Fruit fly (Drosophila melanogaster) whole organism, embryonic: Measurements from ENCODE around the gene AGO2.

Source experiments
- B-H2 ChIP-seq: fragments of 200-800 bp; sonication (Bioruptor generic); optimal IDR thresholded peaks from 2 replicates; lab custom pipeline; 2018; ENCODE audit warnings: missing biosample characterization, mild to moderate bottlenecking, missing genetic modification characterization
- BEAF-32 ChIP-seq: fragments of 200-800 bp; sonication (Bioruptor generic); optimal IDR thresholded peaks from 3 replicates; lab custom pipeline; 2017; ENCODE audit warnings: missing biosample characterization, missing genetic modification characterization, mild to moderate bottlenecking, moderate library complexity, missing genetic modification reagents
- CG1024 ChIP-seq: fragments of 200-800 bp; sonication (Bioruptor generic); IDR thresholded peaks from 2 replicates; pipeline ENCODE4 v1.3.6; 2022; ENCODE audit warnings: missing biosample characterization, missing genetic modification characterization
- CG10321 ChIP-seq: fragments of 200-800 bp; sonication (Bioruptor generic); IDR thresholded peaks from 2 replicates; pipeline ENCODE4 v1.3.6; 2022; ENCODE audit warnings: missing biosample characterization, missing genetic modification characterization
- CG10654 ChIP-seq: fragments of 200-800 bp; sonication (Bioruptor generic); optimal IDR thresholded peaks from 2 replicates; lab custom pipeline; 2016; ENCODE audit warnings: missing biosample characterization, missing genetic modification characterization
- CG11504 ChIP-seq: fragments of 200-800 bp; sonication (Bioruptor generic); optimal IDR thresholded peaks from 3 replicates; lab custom pipeline; 2019; ENCODE audit warnings: missing biosample characterization, mild to moderate bottlenecking, missing genetic modification characterization, moderate library complexity
- CG12155 ChIP-seq: fragments of 200-800 bp; sonication (Bioruptor generic); optimal IDR thresholded peaks from 3 replicates; lab custom pipeline; 2016; ENCODE audit warnings: missing biosample characterization, missing genetic modification characterization
- CG12659 ChIP-seq: fragments of 200-800 bp; sonication (Bioruptor generic); optimal IDR thresholded peaks from 3 replicates; lab custom pipeline; 2017; ENCODE audit warnings: mild to moderate bottlenecking, missing biosample characterization, missing genetic modification reagents, missing genetic modification characterization
- CG12769 ChIP-seq: fragments of 200-800 bp; sonication (Bioruptor generic); optimal IDR thresholded peaks from 2 replicates; lab custom pipeline; 2019; ENCODE audit warnings: missing biosample characterization, mild to moderate bottlenecking, missing genetic modification characterization, moderate library complexity
- CG15269 ChIP-seq: fragments of 200-800 bp; sonication (Bioruptor generic); optimal IDR thresholded peaks from 2 replicates; lab custom pipeline; 2018; ENCODE audit warnings: missing biosample characterization, mild to moderate bottlenecking, missing genetic modification characterization, moderate library complexity
- CG17361 ChIP-seq: fragments of 200-800 bp; sonication (Bioruptor generic); IDR thresholded peaks from 3 replicates; pipeline ENCODE4 v1.3.6; 2022; ENCODE audit warnings: missing biosample characterization, missing genetic modification characterization
- CG17612 ChIP-seq: fragments of 200-800 bp; sonication (Bioruptor generic); IDR thresholded peaks from 2 replicates; pipeline ENCODE4 v1.3.6; 2022; ENCODE audit warnings: missing biosample characterization, missing genetic modification characterization
- CG18262 ChIP-seq: fragments of 200-800 bp; optimal IDR thresholded peaks from 3 replicates; lab custom pipeline; 2019; ENCODE audit warnings: missing biosample characterization, mild to moderate bottlenecking, missing genetic modification characterization, moderate library complexity
- CG2116 ChIP-seq: fragments of 200-800 bp; sonication (Bioruptor generic); optimal IDR thresholded peaks from 3 replicates; lab custom pipeline; 2018; ENCODE audit warnings: missing biosample characterization, mild to moderate bottlenecking, missing genetic modification characterization
- CG2889 ChIP-seq: fragments of 200-800 bp; sonication (Bioruptor generic); IDR thresholded peaks from 3 replicates; pipeline ENCODE4 v1.3.6; 2022; ENCODE audit warnings: missing biosample characterization, missing genetic modification characterization
- CG31365 ChIP-seq: fragments of 200-800 bp; sonication (Bioruptor generic); optimal IDR thresholded peaks from 2 replicates; lab custom pipeline; 2018; ENCODE audit warnings: missing biosample characterization, mild to moderate bottlenecking, missing genetic modification characterization
- CG34224 ChIP-seq: fragments of 200-800 bp; sonication (Bioruptor generic); IDR thresholded peaks from 3 replicates; pipeline ENCODE4 v1.3.6; 2022; ENCODE audit warnings: missing biosample characterization, missing genetic modification characterization; ENCODE audit not compliant: partially characterized antibody
- CG4360 ChIP-seq: fragments of 200-800 bp; sonication (Bioruptor generic); IDR thresholded peaks from 2 replicates; pipeline ENCODE4 v1.3.6; 2022; ENCODE audit warnings: missing biosample characterization, missing genetic modification characterization
- CG6272 ChIP-seq: fragments of 200-800 bp; sonication (Bioruptor generic); IDR thresholded peaks from 2 replicates; pipeline ENCODE4 v1.3.6; 2022; ENCODE audit warnings: missing biosample characterization, missing genetic modification characterization
- CG6854 ChIP-seq: fragments of 200-800 bp; sonication (Bioruptor generic); optimal IDR thresholded peaks from 3 replicates; lab custom pipeline; 2017; ENCODE audit warnings: missing biosample characterization, mild to moderate bottlenecking, missing genetic modification characterization
- CG7372 ChIP-seq: fragments of 200-800 bp; sonication (Bioruptor generic); IDR thresholded peaks from 2 replicates; pipeline ENCODE4 v1.3.6; 2022; ENCODE audit warnings: missing biosample characterization, missing genetic modification characterization
- CG7928 ChIP-seq: fragments of 200-800 bp; sonication (Bioruptor generic); optimal IDR thresholded peaks from 2 replicates; lab custom pipeline; 2017; ENCODE audit warnings: missing biosample characterization, mild to moderate bottlenecking, missing genetic modification characterization
- Doc3 ChIP-seq: fragments of 200-800 bp; sonication (Bioruptor generic); IDR thresholded peaks from 3 replicates; pipeline ENCODE4 v1.3.6; 2022; ENCODE audit warnings: missing biosample characterization, missing genetic modification characterization; ENCODE audit not compliant: partially characterized antibody
- Dref ChIP-seq: fragments of 200-800 bp; sonication (Bioruptor generic); IDR thresholded peaks from 2 replicates; pipeline ENCODE4 v1.3.6; 2022; ENCODE audit warnings: missing biosample characterization, missing genetic modification characterization
- Elba2 ChIP-seq: fragments of 200-800 bp; sonication (Bioruptor generic); optimal IDR thresholded peaks from 3 replicates; lab custom pipeline; 2016; ENCODE audit warnings: missing biosample characterization, missing genetic modification characterization
- Hey ChIP-seq: fragments of 200-800 bp; sonication (Bioruptor generic); optimal IDR thresholded peaks from 3 replicates; lab custom pipeline; 2018; ENCODE audit warnings: missing biosample characterization, mild to moderate bottlenecking, missing genetic modification characterization
- Hmx ChIP-seq: fragments of 200-800 bp; sonication (Bioruptor generic); optimal IDR thresholded peaks from 2 replicates; lab custom pipeline; 2016; ENCODE audit warnings: missing biosample characterization, missing genetic modification characterization
- Meics ChIP-seq: fragments of 200-800 bp; sonication (Bioruptor generic); optimal IDR thresholded peaks from 2 replicates; lab custom pipeline; 2017; ENCODE audit warnings: missing biosample characterization, mild to moderate bottlenecking, missing genetic modification characterization
- NFAT ChIP-seq: fragments of 200-800 bp; sonication (Bioruptor generic); IDR thresholded peaks from 2 replicates; pipeline ENCODE4 v1.3.6; 2022; ENCODE audit warnings: missing biosample characterization, missing genetic modification characterization
- Ptx1 ChIP-seq: fragments of 200-800 bp; sonication (Bioruptor generic); IDR thresholded peaks from 2 replicates; pipeline ENCODE4 v1.3.6; 2022; ENCODE audit warnings: missing biosample characterization, missing genetic modification characterization
- Spps ChIP-seq: fragments of 200-800 bp; sonication (Bioruptor generic); optimal IDR thresholded peaks from 2 replicates; lab custom pipeline; 2018; ENCODE audit warnings: missing biosample characterization, mild to moderate bottlenecking, missing genetic modification characterization
- Sry-δ ChIP-seq: fragments of 200-800 bp; sonication (Bioruptor generic); optimal IDR thresholded peaks from 2 replicates; lab custom pipeline; 2016; ENCODE audit warnings: missing biosample characterization, missing genetic modification characterization
- Ssrp ChIP-seq: fragments of 200-800 bp; sonication (Bioruptor generic); optimal IDR thresholded peaks from 2 replicates; lab custom pipeline; 2018; ENCODE audit warnings: missing biosample characterization, mild to moderate bottlenecking, missing genetic modification characterization, moderate library complexity
- ac ChIP-seq: fragments of 200-800 bp; sonication (Bioruptor generic); optimal IDR thresholded peaks from 3 replicates; lab custom pipeline; 2017; ENCODE audit warnings: missing biosample characterization, mild to moderate bottlenecking, missing genetic modification characterization
- caup ChIP-seq: fragments of 200-800 bp; sonication (Bioruptor generic); optimal IDR thresholded peaks from 3 replicates; lab custom pipeline; 2017; ENCODE audit warnings: missing biosample characterization, mild to moderate bottlenecking, missing genetic modification characterization, moderate library complexity; ENCODE audit not compliant: severe bottlenecking
- crc ChIP-seq: fragments of 200-800 bp; sonication (Bioruptor generic); optimal IDR thresholded peaks from 2 replicates; lab custom pipeline; 2016; ENCODE audit warnings: missing biosample characterization, missing genetic modification characterization
- crol ChIP-seq: fragments of 200-800 bp; sonication (Bioruptor generic); IDR thresholded peaks from 2 replicates; pipeline ENCODE4 v1.3.6; 2022; ENCODE audit warnings: missing biosample characterization, missing genetic modification characterization
- ems ChIP-seq: fragments of 200-800 bp; sonication (Bioruptor generic); optimal IDR thresholded peaks from 3 replicates; lab custom pipeline; 2016; ENCODE audit warnings: missing biosample characterization, missing genetic modification characterization
- eve ChIP-seq, 2 experiments: fragments of >200 bp; optimal IDR thresholded peaks; 2 replicates each; lab custom pipeline; 2017; ENCODE audit warnings: missing biosample characterization in 2 of 2, missing genetic modification characterization in 2 of 2
- fd3F ChIP-seq: fragments of 200-800 bp; sonication (Bioruptor generic); optimal IDR thresholded peaks from 2 replicates; lab custom pipeline; 2018; ENCODE audit warnings: missing biosample characterization, mild to moderate bottlenecking, missing genetic modification characterization, moderate library complexity
- fd64A ChIP-seq: fragments of 200-800 bp; sonication (Bioruptor generic); optimal IDR thresholded peaks from 3 replicates; lab custom pipeline; 2018; ENCODE audit warnings: missing biosample characterization, mild to moderate bottlenecking, missing genetic modification characterization
- gfzf ChIP-seq: fragments of 200-800 bp; sonication (Bioruptor generic); optimal IDR thresholded peaks from 2 replicates; lab custom pipeline; 2016; ENCODE audit warnings: missing biosample characterization, mild to moderate bottlenecking, missing genetic modification characterization, moderate library complexity
- kah ChIP-seq: fragments of 200-800 bp; sonication (Bioruptor generic); optimal IDR thresholded peaks from 2 replicates; lab custom pipeline; 2018; ENCODE audit warnings: missing biosample characterization, mild to moderate bottlenecking, missing genetic modification characterization
- ken ChIP-seq: fragments of 200-800 bp; sonication (Bioruptor generic); IDR thresholded peaks from 3 replicates; pipeline ENCODE4 v1.3.6; 2022; ENCODE audit warnings: missing biosample characterization, missing genetic modification characterization
- mirr ChIP-seq: fragments of 200-800 bp; sonication (Bioruptor generic); optimal IDR thresholded peaks from 3 replicates; lab custom pipeline; 2018; ENCODE audit warnings: missing biosample characterization, mild to moderate bottlenecking, missing genetic modification characterization
- nau ChIP-seq: fragments of 200-800 bp; sonication (Bioruptor generic); optimal IDR thresholded peaks from 3 replicates; lab custom pipeline; 2017; ENCODE audit warnings: missing biosample characterization, mild to moderate bottlenecking, missing genetic modification characterization, missing genetic modification reagents
- nerfin-2 ChIP-seq: fragments of 200-800 bp; sonication (Bioruptor generic); IDR thresholded peaks from 2 replicates; pipeline ENCODE4 v1.3.6; 2022; ENCODE audit warnings: missing biosample characterization, missing genetic modification characterization; ENCODE audit not compliant: partially characterized antibody
- pzg ChIP-seq: fragments of 200-800 bp; sonication (Bioruptor generic); optimal IDR thresholded peaks from 3 replicates; lab custom pipeline; 2018; ENCODE audit warnings: missing biosample characterization, mild to moderate bottlenecking, missing genetic modification characterization, moderate library complexity
- repo ChIP-seq: fragments of 200-800 bp; sonication (Bioruptor generic); optimal IDR thresholded peaks from 2 replicates; lab custom pipeline; 2016; ENCODE audit warnings: missing biosample characterization, missing genetic modification characterization
- rib ChIP-seq: fragments of 200-800 bp; sonication (Bioruptor generic); IDR thresholded peaks from 2 replicates; pipeline ENCODE4 v1.3.6; 2022; ENCODE audit warnings: missing biosample characterization, missing genetic modification characterization
- slbo ChIP-seq: fragments of 200-800 bp; sonication (Bioruptor generic); IDR thresholded peaks from 2 replicates; pipeline ENCODE4 v1.3.6; 2022; ENCODE audit warnings: missing biosample characterization, missing genetic modification characterization
- stwl ChIP-seq: fragments of 200-800 bp; sonication (Bioruptor generic); optimal IDR thresholded peaks from 3 replicates; lab custom pipeline; 2018; ENCODE audit warnings: missing biosample characterization, mild to moderate bottlenecking, missing genetic modification characterization, moderate library complexity

The AGO2 gene

dm6 chr3L:15583504-15583903, 29.6 kb downstream of the AGO2 start, which contains the start of gene AIMP2 (continued):
- TF ChIP-seq Hmx (GFP tag; lab: Kevin White, UChicago) (no peak), CG17361 (GFP tag; lab: Robert Waterston, UW) (no peak), Ptx1 (GFP tag; lab: Robert Waterston, UW) (no peak), ems (no peak), Dref (peak; percentile 71), NFAT (GFP tag; lab: Robert Waterston, UW) (no peak), CG6272 (GFP tag; lab: Robert Waterston, UW) (no peak), Sry-δ (GFP tag; lab: Kevin White, UChicago) (peak; percentile 47), rib (GFP tag; lab: Robert Waterston, UW) (no peak), fd64A (no peak), slbo (GFP tag; lab: Robert Waterston, UW) (no peak), Ssrp (tag; lab: Kevin White, UChicago) (no peak), CG34224 (GFP tag; lab: Robert Waterston, UW) (0 out of 3 replicates have a peak, but pooled peaks have one; percentile 20), CG4360 (GFP tag; lab: Robert Waterston, UW) (no peak), Hey (tag; lab: Kevin White, UChicago) (no peak), CG7372 (GFP tag; lab: Robert Waterston, UW) (no peak), CG11504 (no peak), CG10321 (GFP tag; lab: Robert Waterston, UW) (no peak), CG10654 (GFP tag; lab: Kevin White, UChicago) (no peak), repo (GFP tag; lab: Kevin White, UChicago) (no peak), mirr (GFP tag; lab: Kevin White, UChicago) (no peak), Spps (tag; lab: Kevin White, UChicago) (no peak), caup (GFP tag; lab: Kevin White, UChicago) (no peak), nau (no peak), B-H2 (GFP tag; lab: Kevin White, UChicago) (no peak), ken (GFP tag; lab: Robert Waterston, UW) (no peak), CG7928 (GFP tag; lab: Kevin White, UChicago) (no peak), stwl (peak; percentile 70), nerfin-2 (GFP tag; lab: Robert Waterston, UW) (no peak), CG18262 (no peak), Elba2 (GFP tag; lab: Kevin White, UChicago) (no peak), fd3F (GFP tag; lab: Kevin White, UChicago) (no peak), kah (GFP tag; lab: Kevin White, UChicago) (no peak), CG6854 (GFP tag; lab: Kevin White, UChicago) (no peak), gfzf (GFP tag; lab: Kevin White, UChicago) (peak; percentile 80), ac (GFP tag; lab: Kevin White, UChicago) (no peak), pzg (peak; percentile 66), eve (GFP tag; optimal IDR thresholded peaks at IDR 0.05; lab: Kevin White, UChicago) (no peak), CG1024 (GFP tag; lab: Robert Waterston, UW) (no peak), Doc3 (GFP tag; lab: Robert Waterston, UW) (0 out of 3 replicates have a peak, but pooled peaks have one; percentile 33), crol (GFP tag; lab: Robert Waterston, UW) (no peak), BEAF-32 (GFP tag; lab: Kevin White, UChicago) (peak; percentile 44), Meics (GFP tag; lab: Kevin White, UChicago) (no peak), CG2889 (GFP tag; lab: Robert Waterston, UW) (no peak), CG17612 (GFP tag; lab: Robert Waterston, UW) (no peak), CG31365 (no peak), crc (GFP tag; lab: Kevin White, UChicago) (no peak), CG15269 (no peak), CG12659 (GFP tag; lab: Kevin White, UChicago) (peak; percentile 15), CG12155 (GFP tag; lab: Kevin White, UChicago) (no peak), CG2116 (GFP tag; lab: Kevin White, UChicago) (peak; percentile 39), CG12769 (tag; lab: Kevin White, UChicago) (no peak)
